Worm (Caenorhabditis elegans) whole organism, L3 larva: Measurements from ENCODE around the gene gldi-6.

Experiments
- R02D3.7 ChIP-seq: fragments of 150-350 bp; optimal IDR thresholded peaks from 2 replicates; lab custom pipeline; 2014; ENCODE audit warnings: missing biosample characterization, missing genetic modification characterization
- ZK546.5 ChIP-seq: sonication (generic microtip); optimal IDR thresholded peaks from 2 replicates; lab custom pipeline; 2017; ENCODE audit warnings: missing biosample characterization, missing genetic modification characterization
- aly-2 ChIP-seq: fragments of 150-350 bp; optimal IDR thresholded peaks from 2 replicates; lab custom pipeline; 2014; ENCODE audit warnings: missing biosample characterization, missing genetic modification characterization
- ama-1 ChIP-seq: fragments of 150-350 bp; optimal IDR thresholded peaks from 2 replicates; lab custom pipeline; 2018
- ceh-16 ChIP-seq: sonication (generic microtip); optimal IDR thresholded peaks from 2 replicates; lab custom pipeline; 2017; ENCODE audit warnings: missing biosample characterization, missing genetic modification characterization
- ceh-28 ChIP-seq: fragments of 150-350 bp; optimal IDR thresholded peaks from 2 replicates; lab custom pipeline; 2014; ENCODE audit warnings: missing biosample characterization, missing genetic modification reagents, missing genetic modification characterization
- ceh-82 ChIP-seq: fragments of 150-350 bp; optimal IDR thresholded peaks from 2 replicates; lab custom pipeline; 2014; ENCODE audit warnings: missing biosample characterization, missing genetic modification characterization
- daf-12 ChIP-seq: fragments of 150-350 bp; optimal IDR thresholded peaks from 2 replicates; lab custom pipeline; 2014; ENCODE audit warnings: missing biosample characterization, missing genetic modification reagents, missing genetic modification characterization
- egl-27 ChIP-seq: sonication (generic microtip); optimal IDR thresholded peaks from 4 replicates; lab custom pipeline; 2017; ENCODE audit warnings: missing biosample characterization, missing genetic modification reagents, missing genetic modification characterization
- egl-5 ChIP-seq: fragments of 150-350 bp; optimal IDR thresholded peaks from 2 replicates; lab custom pipeline; 2017; ENCODE audit warnings: missing biosample characterization, missing genetic modification reagents, missing genetic modification characterization, inconsistent platforms
- elt-1 ChIP-seq: fragments of 150-350 bp; optimal IDR thresholded peaks from 2 replicates; lab custom pipeline; 2014; ENCODE audit warnings: missing biosample characterization, missing genetic modification characterization
- elt-2 ChIP-seq: sonication (generic microtip); optimal IDR thresholded peaks from 2 replicates; lab custom pipeline; 2016; ENCODE audit warnings: missing genetic modification reagents, mild to moderate bottlenecking, missing genetic modification characterization, missing compliant biosample characterization
- fkh-10 ChIP-seq: sonication (generic microtip); optimal IDR thresholded peaks from 2 replicates; lab custom pipeline; 2017; ENCODE audit warnings: missing biosample characterization, missing genetic modification reagents, missing genetic modification characterization
- fkh-2 ChIP-seq: fragments of 150-350 bp; optimal IDR thresholded peaks from 2 replicates; lab custom pipeline; 2014; ENCODE audit warnings: missing biosample characterization, missing genetic modification reagents, missing genetic modification characterization
- hmg-11 ChIP-seq: sonication (generic microtip); optimal IDR thresholded peaks from 2 replicates; lab custom pipeline; 2016; ENCODE audit warnings: missing genetic modification characterization, missing compliant biosample characterization
- lin-15B ChIP-seq: fragments of 150-350 bp; optimal IDR thresholded peaks from 2 replicates; lab custom pipeline; 2014; ENCODE audit warnings: missing biosample characterization, missing genetic modification characterization
- lin-39 ChIP-seq: fragments of 150-350 bp; optimal IDR thresholded peaks from 2 replicates; lab custom pipeline; 2018; ENCODE audit warnings: missing biosample characterization, missing genetic modification reagents, missing genetic modification characterization
- mml-1 ChIP-seq: fragments of 150-350 bp; sonication (generic microtip); optimal IDR thresholded peaks from 3 replicates; lab custom pipeline; 2014; ENCODE audit warnings: missing biosample characterization, missing genetic modification characterization
- nfya-1 ChIP-seq: sonication (generic microtip); optimal IDR thresholded peaks from 2 replicates; lab custom pipeline; 2017; ENCODE audit warnings: missing genetic modification characterization, mild to moderate bottlenecking, missing compliant biosample characterization, antibody characterized with exemption, moderate library complexity; ENCODE audit not compliant: insufficient read depth
- nhr-12 ChIP-seq: fragments of 150-350 bp; optimal IDR thresholded peaks from 2 replicates; lab custom pipeline; 2014; ENCODE audit warnings: missing biosample characterization, missing genetic modification characterization
- nhr-23 ChIP-seq: fragments of 150-350 bp; optimal IDR thresholded peaks from 2 replicates; lab custom pipeline; 2014; ENCODE audit warnings: missing biosample characterization, missing genetic modification reagents, missing genetic modification characterization
- nhr-237 ChIP-seq: fragments of 150-350 bp; optimal IDR thresholded peaks from 2 replicates; lab custom pipeline; 2014; ENCODE audit warnings: missing biosample characterization, missing genetic modification characterization
- nhr-25 ChIP-seq: sonication (generic microtip); optimal IDR thresholded peaks from 2 replicates; lab custom pipeline; 2017; ENCODE audit warnings: missing biosample characterization, missing genetic modification characterization
- nhr-28 ChIP-seq: fragments of 150-350 bp; optimal IDR thresholded peaks from 2 replicates; lab custom pipeline; 2014; ENCODE audit warnings: missing biosample characterization, missing genetic modification characterization
- nhr-43 ChIP-seq: sonication (generic microtip); optimal IDR thresholded peaks from 2 replicates; lab custom pipeline; 2016; ENCODE audit warnings: mild to moderate bottlenecking, missing genetic modification characterization, missing compliant biosample characterization; ENCODE audit not compliant: poor library complexity, severe bottlenecking
- nhr-67 ChIP-seq: fragments of 150-350 bp; optimal IDR thresholded peaks from 2 replicates; lab custom pipeline; 2014; ENCODE audit warnings: missing biosample characterization, missing genetic modification characterization
- nhr-76 ChIP-seq: fragments of 150-350 bp; sonication (generic microtip); optimal IDR thresholded peaks from 5 replicates; lab custom pipeline; 2014; ENCODE audit warnings: missing biosample characterization, missing genetic modification characterization
- pha-4 ChIP-seq: fragments of 150-350 bp; optimal IDR thresholded peaks from 2 replicates; lab custom pipeline; 2014; ENCODE audit warnings: missing biosample characterization, missing genetic modification reagents, missing genetic modification characterization
- pqm-1 ChIP-seq: fragments of 150-350 bp; optimal IDR thresholded peaks from 2 replicates; lab custom pipeline; 2017; ENCODE audit warnings: missing biosample characterization, missing genetic modification characterization, inconsistent platforms
- sea-2 ChIP-seq: fragments of 150-350 bp; sonication (generic microtip); optimal IDR thresholded peaks from 4 replicates; lab custom pipeline; 2014; ENCODE audit warnings: missing biosample characterization, missing genetic modification reagents, missing genetic modification characterization
- skn-1 ChIP-seq: fragments of 150-350 bp; optimal IDR thresholded peaks from 2 replicates; lab custom pipeline; 2014; ENCODE audit warnings: missing biosample characterization, missing genetic modification characterization
- snpc-4 ChIP-seq: fragments of 150-350 bp; optimal IDR thresholded peaks from 2 replicates; lab custom pipeline; 2014; ENCODE audit warnings: missing biosample characterization, missing genetic modification characterization
- tbx-2 ChIP-seq: sonication (generic microtip); optimal IDR thresholded peaks from 2 replicates; lab custom pipeline; 2016; ENCODE audit warnings: mild to moderate bottlenecking, missing genetic modification characterization, missing compliant biosample characterization
- unc-39 ChIP-seq: sonication (generic microtip); optimal IDR thresholded peaks from 4 replicates; lab custom pipeline; 2017; ENCODE audit warnings: missing biosample characterization, missing genetic modification characterization
- unc-62 ChIP-seq: fragments of 150-350 bp; sonication (generic microtip); optimal IDR thresholded peaks from 4 replicates; lab custom pipeline; 2014; ENCODE audit warnings: missing biosample characterization, missing genetic modification reagents, missing genetic modification characterization
- zag-1 ChIP-seq: fragments of 150-350 bp; optimal IDR thresholded peaks from 2 replicates; lab custom pipeline; 2014; ENCODE audit warnings: missing biosample characterization, missing genetic modification characterization
- ztf-11 ChIP-seq: fragments of 150-350 bp; optimal IDR thresholded peaks from 2 replicates; lab custom pipeline; 2014; ENCODE audit warnings: missing biosample characterization, missing genetic modification characterization
- ztf-4 ChIP-seq: fragments of 150-350 bp; optimal IDR thresholded peaks from 2 replicates; lab custom pipeline; 2014; ENCODE audit warnings: missing biosample characterization, missing genetic modification characterization

gldi-6 gene

DNA sequence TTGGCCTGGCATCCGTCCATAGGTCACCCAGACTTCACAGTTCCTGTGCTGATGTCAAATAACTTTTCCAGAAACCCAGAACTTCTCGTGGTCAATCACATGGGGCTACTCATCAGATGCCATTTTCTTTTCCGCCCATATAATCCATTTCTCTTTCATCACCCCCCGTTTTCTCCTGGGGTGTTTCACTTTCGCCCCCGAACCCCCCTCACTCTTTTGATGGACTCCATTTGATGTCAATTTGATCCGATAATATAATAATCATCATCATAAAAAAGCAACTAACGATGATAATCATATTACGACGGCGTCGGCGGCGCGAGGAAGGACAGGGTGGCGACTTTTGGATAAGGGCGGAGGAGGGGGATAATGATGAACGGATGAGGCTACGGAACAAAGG is 8.5 kb upstream of the gldi-6 start:
- TF ChIP-seq ceh-28 (tag; lab: Kevin White, UChicago) (no peak), ama-1 (lab: Kevin White, UChicago) (no peak), nhr-43 (tag; lab: Kevin White, UChicago) (no peak), snpc-4 (tag; lab: Kevin White, UChicago) (no peak), egl-27 (tag; lab: Kevin White, UChicago) (no peak), lin-15B (no peak), pqm-1 (no peak), egl-5 (tag; lab: Kevin White, UChicago) (no peak)
- TF ChIP-seq, all 47 proteins: peak for 0

DNA sequence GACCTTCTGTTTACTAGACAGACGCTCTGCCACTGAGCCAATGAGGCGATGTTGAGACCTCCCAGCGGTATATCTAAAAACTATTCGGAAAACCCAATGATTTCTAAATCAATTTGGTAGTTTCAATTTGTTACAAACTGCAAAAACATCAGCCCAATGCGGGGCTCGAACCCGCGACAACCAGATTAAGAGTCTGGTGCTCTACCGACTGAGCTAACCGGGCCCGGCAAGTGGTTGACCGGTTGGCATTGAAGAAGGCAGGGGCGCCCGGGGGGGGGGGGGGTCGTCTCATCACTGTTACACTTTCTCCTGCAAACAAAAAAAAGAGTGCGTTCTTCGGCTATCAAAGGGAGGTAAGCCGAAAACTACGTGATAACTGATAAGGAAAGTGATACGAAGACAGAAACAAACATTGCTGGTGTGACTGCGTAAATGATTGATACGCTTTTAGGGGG is 7.5 kb upstream of the gldi-6 start:
- TF ChIP-seq ZK546.5 (tag; lab: Kevin White, UChicago) (no peak), ceh-82 (no peak), mml-1 (no peak), lin-39 (tag; lab: Kevin White, UChicago) (peak; percentile 56), daf-12 (tag; lab: Kevin White, UChicago) (no peak), pqm-1 (peak; percentile 69), fkh-10 (no peak), tbx-2 (tag; lab: Kevin White, UChicago) (no peak), nfya-1 (tag; lab: Kevin White, UChicago) (peak; percentile 15), unc-62 (no peak), skn-1 (tag; lab: Kevin White, UChicago) (no peak), ama-1 (lab: Kevin White, UChicago) (no peak), aly-2 (no peak), elt-1 (no peak), zag-1 (tag; lab: Kevin White, UChicago) (no peak), elt-2 (tag; lab: Kevin White, UChicago) (peak; percentile 96), nhr-25 (tag; lab: Kevin White, UChicago) (no peak), ceh-28 (tag; lab: Kevin White, UChicago) (no peak), nhr-43 (tag; lab: Kevin White, UChicago) (no peak)

DNA sequence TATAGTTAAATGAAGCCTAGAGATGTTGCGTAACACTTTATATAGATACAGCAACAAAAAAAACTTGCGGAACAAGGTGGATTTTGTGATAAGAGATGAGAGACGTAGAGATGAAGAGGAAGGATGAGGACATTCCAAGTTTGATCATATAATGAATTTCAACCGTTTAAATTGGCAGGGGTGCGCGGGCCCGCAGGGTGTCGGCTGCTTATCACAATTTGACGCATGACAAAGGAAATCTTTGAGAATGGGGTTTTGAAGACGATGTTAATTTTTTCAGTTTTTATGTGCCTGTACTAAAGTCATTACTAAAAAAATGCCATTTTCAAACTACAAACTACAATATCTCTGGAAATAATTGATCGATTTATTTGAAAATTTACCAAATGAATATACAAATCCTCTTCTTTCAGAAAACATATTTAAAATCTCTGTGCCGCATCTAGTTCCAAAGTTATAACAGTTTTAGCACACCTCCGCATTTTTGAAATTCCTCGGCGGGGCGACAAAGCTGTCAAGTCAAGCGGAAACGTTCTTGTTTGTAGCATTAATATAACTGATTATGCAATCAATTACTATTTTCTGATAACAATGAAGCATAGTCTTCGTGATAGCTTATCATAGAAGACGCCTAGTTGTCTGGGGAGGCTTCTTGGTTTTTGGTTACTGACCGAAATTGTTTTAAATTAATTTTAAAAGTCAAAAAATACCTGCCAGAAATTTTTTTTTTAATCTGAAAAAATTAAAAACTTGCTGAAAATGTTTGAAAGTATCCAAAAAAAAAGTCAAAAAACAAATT is 6.7 kb upstream of the gldi-6 start:
- TF ChIP-seq unc-39 (tag; lab: Kevin White, UChicago): no peak
- TF ChIP-seq fkh-2 (tag; lab: Kevin White, UChicago): no peak
- no peak for TF ChIP-seq elt-1
- TF ChIP-seq ZK546.5 (tag; lab: Kevin White, UChicago): no peak
- no peak for TF ChIP-seq zag-1 (tag; lab: Kevin White, UChicago)
- no peak for TF ChIP-seq nhr-23 (tag; lab: Kevin White, UChicago)
- peak; percentile 57 for TF ChIP-seq snpc-4 (tag; lab: Kevin White, UChicago)
- peak; percentile 89 for TF ChIP-seq elt-2 (tag; lab: Kevin White, UChicago)
- no peak for TF ChIP-seq pha-4 (tag; lab: Kevin White, UChicago)
- no peak for TF ChIP-seq hmg-11 (tag; lab: Kevin White, UChicago)
- TF ChIP-seq egl-27 (tag; lab: Kevin White, UChicago): no peak
- no peak for TF ChIP-seq nhr-237 (tag; lab: Kevin White, UChicago)
- peak; percentile 57 for TF ChIP-seq pqm-1

DNA sequence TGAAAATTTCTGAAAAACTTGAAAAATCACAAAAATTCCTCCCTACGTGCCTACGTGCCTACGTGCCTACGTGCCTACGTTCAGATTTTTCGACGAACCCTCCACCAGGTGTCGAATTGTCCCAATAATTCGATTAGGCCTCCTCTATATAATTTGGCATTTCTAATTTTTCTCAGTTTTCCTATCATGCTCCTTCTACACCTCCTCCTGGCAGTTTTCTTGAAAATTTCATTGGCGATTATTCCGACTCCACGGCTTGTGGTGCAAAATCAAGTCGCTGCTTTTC is 6.2 kb upstream of the gldi-6 start, which contains the start of gene C16C8.17:
Gene C16C8.17, plus strand, starts transcription at position 187 of the 286 bp plus-strand sequence.
- no peak for TF ChIP-seq pha-4 (tag; lab: Kevin White, UChicago)
- TF ChIP-seq mml-1: no peak

DNA sequence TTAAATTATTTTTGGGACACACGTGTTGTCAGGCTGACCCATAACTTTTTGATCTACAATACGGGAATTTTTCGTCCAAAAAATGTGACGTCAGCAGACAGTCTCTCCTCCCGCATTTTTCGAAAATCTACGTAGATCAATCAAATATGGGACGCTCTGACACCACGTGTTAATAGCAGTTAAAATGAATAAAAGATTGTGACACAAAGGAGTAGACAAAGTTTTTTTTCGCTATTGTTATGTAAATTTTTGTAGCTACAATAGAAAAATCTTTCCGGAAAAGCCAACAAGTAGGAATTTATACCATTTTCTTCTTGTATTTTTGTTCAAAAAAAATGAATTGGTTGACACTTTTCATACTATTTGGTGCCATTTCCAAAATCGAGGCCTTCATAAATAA is 5.4 kb upstream of the gldi-6 start, which contains the start of gene C16C8.27:
Gene C16C8.27, plus strand, starts transcription at position 301 of the 400 bp plus-strand sequence.
- TF ChIP-seq sea-2 (GFP tag; lab: Kevin White, UChicago): no peak
- TF ChIP-seq egl-27 (tag; lab: Kevin White, UChicago): no peak
- no peak for TF ChIP-seq lin-39 (tag; lab: Kevin White, UChicago)
- TF ChIP-seq nhr-28 (tag; lab: Kevin White, UChicago): no peak
- no peak for TF ChIP-seq ztf-11
- TF ChIP-seq ceh-16 (tag; lab: Kevin White, UChicago): no peak
- TF ChIP-seq fkh-10: no peak
- TF ChIP-seq zag-1 (tag; lab: Kevin White, UChicago): no peak
- no peak for TF ChIP-seq egl-5 (tag; lab: Kevin White, UChicago)
- no peak for TF ChIP-seq snpc-4 (tag; lab: Kevin White, UChicago)
- no peak for TF ChIP-seq lin-15B
- no peak for TF ChIP-seq ztf-4
- no peak for TF ChIP-seq nhr-76 (tag; lab: Kevin White, UChicago)
- no peak for TF ChIP-seq R02D3.7 (tag; lab: Kevin White, UChicago)
- no peak for TF ChIP-seq nhr-67
- no peak for TF ChIP-seq unc-62
- no peak for TF ChIP-seq nhr-12
